Fruit fly (Drosophila melanogaster) whole organism, wandering third instar larva: ENCODE results near the gene Marcal1.
A peak's percentile ranks its signal among the peaks of the same experiment; 100 is the strongest.

Experiments used
- Abd-B ChIP-seq: fragments of >200 bp; optimal IDR thresholded peaks from 2 replicates; lab custom pipeline; 2017; ENCODE audit warnings: missing biosample characterization, missing genetic modification characterization
- CG32264 ChIP-seq: fragments of 200-800 bp; sonication (Bioruptor generic); optimal IDR thresholded peaks from 2 replicates; lab custom pipeline; 2016; ENCODE audit warnings: missing biosample characterization, missing genetic modification characterization
- CG9705 ChIP-seq: fragments of 200-800 bp; sonication (Bioruptor generic); optimal IDR thresholded peaks from 2 replicates; lab custom pipeline; 2018; ENCODE audit warnings: missing biosample characterization, mild to moderate bottlenecking, missing genetic modification characterization
- CrebA ChIP-seq: fragments of 200-800 bp; sonication (Bioruptor generic); optimal IDR thresholded peaks from 2 replicates; lab custom pipeline; 2016; ENCODE audit warnings: missing biosample characterization, mild to moderate bottlenecking, missing genetic modification characterization, borderline replicate concordance
- Dfd ChIP-seq: fragments of >200 bp; optimal IDR thresholded peaks from 2 replicates; lab custom pipeline; 2017; ENCODE audit warnings: missing biosample characterization, missing genetic modification characterization
- Dif ChIP-seq: fragments of 200-275, 200-300 bp; sonication (Bioruptor generic); optimal IDR thresholded peaks from 2 replicates; lab custom pipeline; 2018; ENCODE audit warnings: missing biosample characterization, missing genetic modification characterization; ENCODE audit not compliant: partially characterized antibody
- GATAd ChIP-seq: sonication (Bioruptor generic); optimal IDR thresholded peaks from 2 replicates; lab custom pipeline; 2016; ENCODE audit warnings: missing biosample characterization, missing genetic modification characterization
- HLH106 ChIP-seq: fragments of 200-800 bp; optimal IDR thresholded peaks from 3 replicates; lab custom pipeline; 2019; ENCODE audit warnings: missing biosample characterization, mild to moderate bottlenecking, missing genetic modification characterization, moderate library complexity
- Hnf4 ChIP-seq: fragments of 200-800 bp; sonication (Bioruptor generic); optimal IDR thresholded peaks from 2 replicates; lab custom pipeline; 2016; ENCODE audit warnings: missing biosample characterization, mild to moderate bottlenecking, missing genetic modification characterization
- Hr78 ChIP-seq: fragments of >200 bp; optimal IDR thresholded peaks from 2 replicates; lab custom pipeline; 2017; ENCODE audit warnings: missing biosample characterization, missing genetic modification characterization
- Hr83 ChIP-seq: fragments of 200-300 bp; sonication (Bioruptor generic); optimal IDR thresholded peaks from 2 replicates; lab custom pipeline; 2016; ENCODE audit warnings: missing biosample characterization, mild to moderate bottlenecking, missing genetic modification characterization, moderate library complexity; ENCODE audit not compliant: poor library complexity, severe bottlenecking
- Jra ChIP-seq: sonication (Bioruptor generic); optimal IDR thresholded peaks from 2 replicates; lab custom pipeline; 2016; ENCODE audit warnings: missing biosample characterization, missing genetic modification characterization
- Mio ChIP-seq: sonication (Bioruptor generic); optimal IDR thresholded peaks from 2 replicates; lab custom pipeline; 2016; ENCODE audit warnings: missing biosample characterization, missing genetic modification characterization
- Myc ChIP-seq: fragments of >200 bp; optimal IDR thresholded peaks from 2 replicates; lab custom pipeline; 2017
- N ChIP-seq: fragments of >200 bp; optimal IDR thresholded peaks from 2 replicates; lab custom pipeline; 2018; ENCODE audit warnings: missing biosample characterization, missing external identifiers, missing genetic modification characterization
- OdsH ChIP-seq: fragments of 200-800 bp; sonication (Bioruptor generic); optimal IDR thresholded peaks from 2 replicates; lab custom pipeline; 2016; ENCODE audit warnings: missing biosample characterization, mild to moderate bottlenecking, missing genetic modification characterization
- Rel ChIP-seq, 2 experiments: fragments of 200-800 bp; sonication (Bioruptor generic) in 1 of 2; optimal IDR thresholded peaks; 2 replicates in 1 of 2; 3 replicates in 1 of 2; lab custom pipeline; 2016 to 2019; ENCODE audit warnings: mild to moderate bottlenecking in 2 of 2, missing biosample characterization in 2 of 2, missing genetic modification characterization in 2 of 2, moderate library complexity in 1 of 2
- Sp1 ChIP-seq: fragments of 200-800 bp; sonication (Bioruptor generic); optimal IDR thresholded peaks from 3 replicates; lab custom pipeline; 2019; ENCODE audit warnings: missing biosample characterization, mild to moderate bottlenecking, missing genetic modification characterization, moderate library complexity
- Vsx2 ChIP-seq: fragments of 200-300, 225-300 bp; sonication (Bioruptor generic); optimal IDR thresholded peaks from 2 replicates; lab custom pipeline; 2018; ENCODE audit warnings: missing biosample characterization, missing genetic modification characterization; ENCODE audit not compliant: partially characterized antibody
- br ChIP-seq: fragments of 200-800 bp; sonication (Bioruptor generic); optimal IDR thresholded peaks from 2 replicates; lab custom pipeline; 2016; ENCODE audit warnings: missing biosample characterization, missing genetic modification characterization
- brk ChIP-seq: fragments of 200-800 bp; sonication (Bioruptor generic); optimal IDR thresholded peaks from 2 replicates; lab custom pipeline; 2016; ENCODE audit warnings: missing biosample characterization, mild to moderate bottlenecking, missing genetic modification characterization
- dl ChIP-seq, 2 experiments: fragments of 175-275, 200-275 bp in 1 of 2; fragments of 200-275 bp in 1 of 2; sonication (Bioruptor generic); optimal IDR thresholded peaks; lab custom pipeline; 2018; ENCODE audit warnings: mild to moderate bottlenecking in 2 of 2, missing biosample characterization in 2 of 2, missing genetic modification characterization in 2 of 2, moderate library complexity in 2 of 2; ENCODE audit not compliant: partially characterized antibody in 2 of 2, insufficient read depth in 1 of 2
- dmrt93B ChIP-seq: fragments of 200-800 bp; sonication (Bioruptor generic); optimal IDR thresholded peaks from 2 replicates; lab custom pipeline; 2018; ENCODE audit warnings: missing biosample characterization, mild to moderate bottlenecking, missing genetic modification characterization
- dsf ChIP-seq: sonication (Bioruptor generic); optimal IDR thresholded peaks from 2 replicates; lab custom pipeline; 2016; ENCODE audit warnings: missing biosample characterization, missing genetic modification characterization, borderline replicate concordance
- ey ChIP-seq: fragments of 200-800 bp; sonication (Bioruptor generic); optimal IDR thresholded peaks from 2 replicates; lab custom pipeline; 2016; ENCODE audit warnings: missing biosample characterization, missing genetic modification characterization
- foxo ChIP-seq, 2 experiments: fragments of 200-800 bp; sonication (Bioruptor generic); optimal IDR thresholded peaks; 2 replicates in 1 of 2; 3 replicates in 1 of 2; lab custom pipeline; 2016 to 2017; ENCODE audit warnings: missing biosample characterization in 2 of 2, missing genetic modification characterization in 2 of 2
- fru ChIP-seq: fragments of 200-800 bp; sonication (Bioruptor generic); optimal IDR thresholded peaks from 3 replicates; lab custom pipeline; 2016; ENCODE audit warnings: missing biosample characterization, mild to moderate bottlenecking, missing genetic modification characterization
- h ChIP-seq: fragments of 200-800 bp; sonication (Bioruptor generic); optimal IDR thresholded peaks from 3 replicates; lab custom pipeline; 2016; ENCODE audit warnings: missing biosample characterization, mild to moderate bottlenecking, missing genetic modification characterization
- jim ChIP-seq: fragments of 175-275, 200-325 bp; sonication (Bioruptor generic); optimal IDR thresholded peaks from 2 replicates; lab custom pipeline; 2016; ENCODE audit warnings: missing biosample characterization, mild to moderate bottlenecking, missing genetic modification characterization
- lola ChIP-seq: fragments of >200 bp; optimal IDR thresholded peaks from 2 replicates; lab custom pipeline; 2017; ENCODE audit warnings: missing biosample characterization, missing genetic modification characterization
- pan ChIP-seq: fragments of >200 bp; optimal IDR thresholded peaks from 2 replicates; lab custom pipeline; 2017
- psq ChIP-seq: fragments of 200-800 bp; sonication (Bioruptor generic); optimal IDR thresholded peaks from 3 replicates; lab custom pipeline; 2017; ENCODE audit warnings: missing biosample characterization, mild to moderate bottlenecking, missing genetic modification characterization, moderate library complexity
- rgr ChIP-seq: fragments of 200-800 bp; sonication (Bioruptor generic); optimal IDR thresholded peaks from 3 replicates; lab custom pipeline; 2016; ENCODE audit warnings: missing biosample characterization, mild to moderate bottlenecking, missing genetic modification characterization
- sage ChIP-seq: fragments of 200-800 bp; sonication (Bioruptor generic); optimal IDR thresholded peaks from 2 replicates; lab custom pipeline; 2016; ENCODE audit warnings: missing biosample characterization, mild to moderate bottlenecking, missing genetic modification characterization
- sv ChIP-seq: fragments of 200-800 bp; sonication (Bioruptor generic); optimal IDR thresholded peaks from 3 replicates; lab custom pipeline; 2016; ENCODE audit warnings: missing biosample characterization, missing genetic modification characterization
- tai ChIP-seq: sonication (Bioruptor generic); optimal IDR thresholded peaks from 2 replicates; lab custom pipeline; 2016; ENCODE audit warnings: missing biosample characterization, missing genetic modification characterization
- usp ChIP-seq: fragments of >200 bp; optimal IDR thresholded peaks from 2 replicates; lab custom pipeline; 2017; ENCODE audit warnings: missing biosample characterization, missing genetic modification characterization
- woc ChIP-seq: sonication (Bioruptor generic); optimal IDR thresholded peaks from 2 replicates; lab custom pipeline; 2016; ENCODE audit warnings: missing biosample characterization, mild to moderate bottlenecking, missing genetic modification characterization

The Marcal1 gene

DNA sequence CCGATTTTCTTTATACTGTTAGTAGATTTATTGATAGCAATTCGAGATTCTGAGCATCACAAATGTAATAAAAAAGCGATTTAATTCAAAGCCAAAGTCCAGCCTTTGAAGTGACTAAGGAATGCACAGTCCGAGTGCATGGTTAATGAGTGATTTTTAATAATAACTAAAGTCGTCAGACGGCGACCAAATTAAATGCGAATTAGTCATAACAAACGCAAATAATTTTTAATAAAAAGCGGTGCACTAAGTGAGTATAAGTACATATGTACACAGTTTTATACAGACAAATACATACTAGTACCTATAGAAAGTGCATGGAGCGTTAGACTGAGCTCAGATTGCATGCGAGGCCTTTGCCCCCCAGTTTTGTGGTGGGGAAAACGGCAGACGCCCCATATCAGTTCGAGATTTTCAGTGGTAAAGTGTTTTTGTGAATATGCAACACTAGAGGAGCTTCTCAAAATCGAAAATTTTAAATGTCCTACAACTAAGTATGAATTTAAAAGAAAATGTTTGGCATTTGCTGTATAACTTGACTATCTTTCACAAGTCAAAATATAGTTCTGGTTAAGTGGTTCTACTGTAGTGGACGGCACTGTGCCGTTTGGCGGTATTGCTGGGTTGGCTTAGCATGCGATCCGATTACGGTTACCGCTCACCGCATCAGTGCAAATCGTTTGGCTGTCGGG lies 47.5 kb downstream of the Marcal1 start:
- TF ChIP-seq CG32264 (GFP tag; lab: Kevin White, UChicago), result peak; percentile 14
- no peak for TF ChIP-seq pan
- TF ChIP-seq jim (GFP tag; lab: Kevin White, UChicago), result no peak
- TF ChIP-seq CG9705, result no peak
- peak; percentile 78 for TF ChIP-seq ey (GFP tag; lab: Kevin White, UChicago)
- no peak for TF ChIP-seq sv (GFP tag; lab: Kevin White, UChicago)
- no peak for TF ChIP-seq GATAd
- TF ChIP-seq Hr83 (GFP tag; lab: Kevin White, UChicago), result no peak
- TF ChIP-seq Dfd, result no peak
- no peak for TF ChIP-seq brk (GFP tag; lab: Kevin White, UChicago)
- TF ChIP-seq Mio (GFP tag; lab: Kevin White, UChicago), result no peak
- no peak for TF ChIP-seq Vsx2 (GFP tag; lab: Kevin White, UChicago)
- TF ChIP-seq h, result peak; percentile 78
- TF ChIP-seq dsf (GFP tag; lab: Kevin White, UChicago), result no peak
- TF ChIP-seq psq (GFP tag; lab: Kevin White, UChicago), result peak; percentile 39
- TF ChIP-seq Jra, result peak; percentile 17
- no peak for TF ChIP-seq Abd-B (GFP tag; lab: Kevin White, UChicago)
- peak; percentile 62 for TF ChIP-seq br
- TF ChIP-seq usp, result no peak
- no peak for TF ChIP-seq Myc (lab: Kevin White, UChicago)
- no peak for TF ChIP-seq lola (GFP tag; lab: Kevin White, UChicago)
- TF ChIP-seq dmrt93B, result no peak
- no peak for TF ChIP-seq sage (GFP tag; lab: Kevin White, UChicago)
- TF ChIP-seq dl (GFP tag; optimal IDR thresholded peaks at IDR 0.05; lab: Kevin White, UChicago; ENCODE audit: insufficient read depth in 1 of 2, partially characterized antibody in 2 of 2), result no peak
- no peak for TF ChIP-seq Dif
- TF ChIP-seq foxo (GFP tag; optimal IDR thresholded peaks at IDR 0.05; lab: Kevin White, UChicago), result peak in 1 of 2 experiments; percentile 75
- peak; percentile 13 for TF ChIP-seq tai (GFP tag; lab: Kevin White, UChicago)
- TF ChIP-seq N (GFP tag; lab: Kevin White, UChicago), result no peak
- peak; percentile 81 for TF ChIP-seq OdsH (GFP tag; lab: Kevin White, UChicago)
- no peak for TF ChIP-seq Hr78
- peak; percentile 19 for TF ChIP-seq woc (GFP tag; lab: Kevin White, UChicago)
- TF ChIP-seq Sp1 (GFP tag; lab: Kevin White, UChicago), result peak; percentile 46
- TF ChIP-seq Hnf4 (GFP tag; lab: Kevin White, UChicago), result peak; percentile 61
- TF ChIP-seq fru, result peak; percentile 72
- TF ChIP-seq CrebA (GFP tag; lab: Kevin White, UChicago), result no peak
- no peak for TF ChIP-seq HLH106 (tag; lab: Kevin White, UChicago)
- peak; percentile 73 for TF ChIP-seq rgr (GFP tag; lab: Kevin White, UChicago)
- no peak for TF ChIP-seq Rel (GFP tag; optimal IDR thresholded peaks at IDR 0.05; lab: Kevin White, UChicago)
- TF ChIP-seq Rel (tag; optimal IDR thresholded peaks at IDR 0.05; lab: Kevin White, UChicago), result no peak

DNA sequence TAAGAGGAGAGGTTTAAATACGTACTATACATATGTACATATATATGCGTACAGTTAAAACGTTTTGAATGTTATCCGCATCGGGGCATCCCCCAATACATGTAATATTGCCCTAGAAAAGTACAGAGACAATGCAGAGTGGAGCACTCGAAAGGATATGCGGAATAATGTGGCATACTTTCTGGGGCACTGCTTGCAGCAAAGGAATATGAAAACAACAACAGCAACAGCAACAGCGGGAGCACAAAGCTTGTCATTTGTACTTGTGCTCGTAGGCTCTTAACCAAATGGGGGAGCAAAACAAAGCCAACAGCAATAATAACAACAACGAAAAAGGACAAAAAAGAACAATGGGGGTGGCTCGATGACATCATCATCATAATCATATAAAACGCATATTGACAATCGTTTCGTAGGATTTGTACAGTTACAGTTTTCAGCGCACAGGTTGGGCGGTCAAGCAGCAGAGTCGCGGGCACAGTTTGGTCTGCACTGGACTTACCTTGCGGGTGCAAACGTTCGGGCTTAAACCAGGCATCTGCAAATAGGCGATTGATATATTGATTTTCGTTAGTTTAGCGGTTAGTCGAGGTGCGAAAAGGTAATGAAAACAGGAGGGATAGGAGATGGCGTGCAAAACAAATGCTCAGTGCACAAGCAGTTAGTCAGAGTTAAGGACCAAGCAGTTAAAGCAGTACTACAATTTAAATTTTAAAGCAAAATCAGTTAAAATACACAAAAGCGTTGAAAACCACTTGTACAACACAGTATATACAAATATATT lies 48.6 kb downstream of the Marcal1 start:
- TF ChIP-seq CG9705 (no peak), Dfd (no peak), HLH106 (tag; lab: Kevin White, UChicago) (no peak), GATAd (no peak), dmrt93B (no peak), Myc (lab: Kevin White, UChicago) (peak; percentile 29), Hnf4 (GFP tag; lab: Kevin White, UChicago) (no peak), N (GFP tag; lab: Kevin White, UChicago) (peak; percentile 55), OdsH (GFP tag; lab: Kevin White, UChicago) (no peak), Vsx2 (GFP tag; lab: Kevin White, UChicago) (no peak), jim (GFP tag; lab: Kevin White, UChicago) (no peak), woc (GFP tag; lab: Kevin White, UChicago) (no peak), tai (GFP tag; lab: Kevin White, UChicago) (no peak), dl (GFP tag; optimal IDR thresholded peaks at IDR 0.05; lab: Kevin White, UChicago; ENCODE audit: insufficient read depth in 1 of 2, partially characterized antibody in 2 of 2) (no peak)
- TF ChIP-seq, all 38 proteins: peak for 2
